Fruit fly (Drosophila melanogaster) whole organism, embryonic: ENCODE data around the gene Nup153.
A peak's percentile ranks its signal among the peaks of the same experiment; 100 is the strongest.

ENCODE experiments used
- Bdp1 ChIP-seq: fragments of 200-800 bp; sonication (Bioruptor generic); optimal IDR thresholded peaks from 3 replicates; lab custom pipeline; 2016; ENCODE audit warnings: missing biosample characterization, missing genetic modification characterization
- CG10209 ChIP-seq: fragments of 200-800 bp; sonication (Bioruptor generic); optimal IDR thresholded peaks from 3 replicates; lab custom pipeline; 2017; ENCODE audit warnings: missing biosample characterization, mild to moderate bottlenecking, missing genetic modification characterization, missing genetic modification reagents
- CG10565 ChIP-seq: fragments of 200-800 bp; sonication (Bioruptor generic); optimal IDR thresholded peaks from 3 replicates; lab custom pipeline; 2016; ENCODE audit warnings: missing biosample characterization, mild to moderate bottlenecking, missing genetic modification characterization
- CG11696 ChIP-seq: fragments of 200-800 bp; sonication (Bioruptor generic); IDR thresholded peaks from 2 replicates; pipeline ENCODE4 v1.3.6; 2022; ENCODE audit warnings: missing biosample characterization, missing genetic modification characterization
- CG12071 ChIP-seq: fragments of 200-800 bp; sonication (Bioruptor generic); optimal IDR thresholded peaks from 3 replicates; lab custom pipeline; 2018; ENCODE audit warnings: missing biosample characterization, mild to moderate bottlenecking, missing genetic modification characterization
- CG12769 ChIP-seq: fragments of 200-800 bp; sonication (Bioruptor generic); optimal IDR thresholded peaks from 2 replicates; lab custom pipeline; 2019; ENCODE audit warnings: missing biosample characterization, mild to moderate bottlenecking, missing genetic modification characterization, moderate library complexity
- CG15601 ChIP-seq: fragments of 200-800 bp; sonication (Bioruptor generic); optimal IDR thresholded peaks from 3 replicates; lab custom pipeline; 2019; ENCODE audit warnings: missing biosample characterization, mild to moderate bottlenecking, missing genetic modification characterization, moderate library complexity
- CG18599 ChIP-seq: fragments of 200-800 bp; sonication (Bioruptor generic); optimal IDR thresholded peaks from 3 replicates; lab custom pipeline; 2017; ENCODE audit warnings: missing biosample characterization, missing genetic modification characterization, mild to moderate bottlenecking, moderate library complexity, missing genetic modification reagents
- CG31441 ChIP-seq: fragments of 200-800 bp; sonication (Bioruptor generic); IDR thresholded peaks from 2 replicates; pipeline ENCODE4 v1.3.6; 2022; ENCODE audit warnings: missing biosample characterization, missing genetic modification characterization
- CG32532 ChIP-seq: fragments of 200-800 bp; sonication (Bioruptor generic); IDR thresholded peaks from 2 replicates; pipeline ENCODE4 v1.3.6; 2022; ENCODE audit warnings: missing biosample characterization, missing genetic modification characterization
- CG5245 ChIP-seq: fragments of 200-800 bp; sonication (Bioruptor generic); optimal IDR thresholded peaks from 3 replicates; lab custom pipeline; 2016; ENCODE audit warnings: missing biosample characterization, missing genetic modification characterization
- CG6689 ChIP-seq: fragments of 200-800 bp; sonication (Bioruptor generic); IDR thresholded peaks from 2 replicates; pipeline ENCODE4 v1.3.6; 2022; ENCODE audit warnings: missing biosample characterization, missing genetic modification characterization
- CG8944 ChIP-seq: fragments of 200-800 bp; sonication (Bioruptor generic); optimal IDR thresholded peaks from 3 replicates; lab custom pipeline; 2016; ENCODE audit warnings: missing biosample characterization, missing genetic modification characterization
- CG9215 ChIP-seq: fragments of 200-800 bp; sonication (Bioruptor generic); IDR thresholded peaks from 2 replicates; pipeline ENCODE4 v1.3.6; 2022; ENCODE audit warnings: missing biosample characterization, missing genetic modification characterization
- CG9609 ChIP-seq: fragments of 200-800 bp; sonication (Bioruptor generic); optimal IDR thresholded peaks from 3 replicates; lab custom pipeline; 2016; ENCODE audit warnings: missing biosample characterization, missing genetic modification characterization
- CG9727 ChIP-seq: fragments of 200-800 bp; sonication (Bioruptor generic); optimal IDR thresholded peaks from 3 replicates; lab custom pipeline; 2017; ENCODE audit warnings: missing biosample characterization, mild to moderate bottlenecking, missing genetic modification characterization
- CG9817 ChIP-seq: fragments of 200-800 bp; sonication (Bioruptor generic); optimal IDR thresholded peaks from 2 replicates; lab custom pipeline; 2018; ENCODE audit warnings: missing biosample characterization, mild to moderate bottlenecking, missing genetic modification characterization, moderate library complexity
- Camta ChIP-seq: fragments of 200-800 bp; sonication (Bioruptor generic); optimal IDR thresholded peaks from 2 replicates; lab custom pipeline; 2016; ENCODE audit warnings: missing biosample characterization, missing genetic modification characterization
- CrebB ChIP-seq: fragments of 200-800 bp; sonication (Bioruptor generic); optimal IDR thresholded peaks from 3 replicates; lab custom pipeline; 2018; ENCODE audit warnings: missing biosample characterization, mild to moderate bottlenecking, missing genetic modification characterization
- Drgx ChIP-seq: fragments of 200-800 bp; sonication (Bioruptor generic); IDR thresholded peaks from 2 replicates; pipeline ENCODE4 v1.3.6; 2022; ENCODE audit warnings: missing biosample characterization, missing genetic modification characterization
- Ets65A ChIP-seq: fragments of 200-800 bp; sonication (Bioruptor generic); peaks from one replicate; lab custom pipeline; 2016; ENCODE audit warnings: missing biosample characterization, missing genetic modification characterization
- GATAe ChIP-seq: fragments of 200-800 bp; sonication (Bioruptor generic); conservative IDR thresholded peaks from 2 replicates; pipeline ENCODE4 v1.3.6; 2022; ENCODE audit warnings: missing biosample characterization, missing genetic modification characterization
- Hand ChIP-seq: fragments of 200-800 bp; sonication (Bioruptor generic); optimal IDR thresholded peaks from 2 replicates; lab custom pipeline; 2017; ENCODE audit warnings: mild to moderate bottlenecking, missing biosample characterization, missing genetic modification reagents, missing genetic modification characterization
- Hmx ChIP-seq: fragments of 200-800 bp; sonication (Bioruptor generic); optimal IDR thresholded peaks from 2 replicates; lab custom pipeline; 2016; ENCODE audit warnings: missing biosample characterization, missing genetic modification characterization
- Mes4 ChIP-seq: fragments of 200-800 bp; sonication (Bioruptor generic); optimal IDR thresholded peaks from 2 replicates; lab custom pipeline; 2016; ENCODE audit warnings: missing biosample characterization, missing genetic modification characterization
- Neu2 ChIP-seq: fragments of 200-800 bp; sonication (Bioruptor generic); optimal IDR thresholded peaks from 3 replicates; lab custom pipeline; 2016; ENCODE audit warnings: missing biosample characterization, missing genetic modification characterization, borderline replicate concordance
- PHDP ChIP-seq: fragments of 200-800 bp; sonication (Bioruptor generic); optimal IDR thresholded peaks from 3 replicates; lab custom pipeline; 2018; ENCODE audit warnings: missing biosample characterization, mild to moderate bottlenecking, missing genetic modification characterization, moderate library complexity
- Tbp ChIP-seq: fragments of >200 bp; optimal IDR thresholded peaks from 2 replicates; lab custom pipeline; 2018; ENCODE audit warnings: missing biosample characterization, missing genetic modification characterization
- dimm ChIP-seq: fragments of 200-800 bp; sonication (Bioruptor generic); IDR thresholded peaks from 2 replicates; pipeline ENCODE4 v1.3.6; 2022; ENCODE audit warnings: missing biosample characterization, missing genetic modification characterization
- gfzf ChIP-seq: fragments of 200-800 bp; sonication (Bioruptor generic); optimal IDR thresholded peaks from 2 replicates; lab custom pipeline; 2016; ENCODE audit warnings: missing biosample characterization, mild to moderate bottlenecking, missing genetic modification characterization, moderate library complexity
- kay ChIP-seq: fragments of 200-800 bp; sonication (Bioruptor generic); optimal IDR thresholded peaks from 2 replicates; lab custom pipeline; 2016; ENCODE audit warnings: missing biosample characterization, missing genetic modification characterization
- kni ChIP-seq: fragments of 200-800 bp; sonication (Bioruptor generic); optimal IDR thresholded peaks from 3 replicates; lab custom pipeline; 2017; ENCODE audit warnings: mild to moderate bottlenecking, missing biosample characterization, missing genetic modification reagents, missing genetic modification characterization
- lola ChIP-seq, 3 experiments: fragments of >200 bp in 2 of 3; fragments of 200-800 bp in 1 of 3; sonication (Bioruptor generic) in 1 of 3; optimal IDR thresholded peaks; 2 replicates each; lab custom pipeline; 2017 to 2019; ENCODE audit warnings: missing biosample characterization in 3 of 3, missing genetic modification characterization in 3 of 3, mild to moderate bottlenecking in 1 of 3, moderate library complexity in 1 of 3
- mam ChIP-seq: fragments of 200-800 bp; sonication (Bioruptor generic); optimal IDR thresholded peaks from 3 replicates; lab custom pipeline; 2016; ENCODE audit warnings: missing biosample characterization, missing genetic modification characterization
- nom ChIP-seq: fragments of 200-800 bp; sonication (Bioruptor generic); optimal IDR thresholded peaks from 2 replicates; lab custom pipeline; 2017; ENCODE audit warnings: missing biosample characterization, missing genetic modification characterization, mild to moderate bottlenecking, moderate library complexity, missing genetic modification reagents
- prd ChIP-seq, 3 experiments: fragments of >200 bp in 2 of 3; fragments of 200-800 bp in 1 of 3; sonication (Bioruptor generic) in 1 of 3; optimal IDR thresholded peaks in 2 of 3; IDR thresholded peaks in 1 of 3; 2 replicates in 2 of 3; 3 replicates in 1 of 3; pipeline versions ENCODE4 v1.3.6 to Lab custom; 2017 to 2022; ENCODE audit warnings: missing biosample characterization in 1 of 3, missing genetic modification characterization in 1 of 3
- ro ChIP-seq: fragments of 200-800 bp; sonication (Bioruptor generic); IDR thresholded peaks from 2 replicates; pipeline ENCODE4 v1.3.6; 2022; ENCODE audit warnings: missing biosample characterization, missing genetic modification characterization
- row ChIP-seq: fragments of 200-800 bp; sonication (Bioruptor generic); IDR thresholded peaks from 3 replicates; pipeline ENCODE4 v1.3.6; 2022; ENCODE audit warnings: missing biosample characterization, missing genetic modification characterization
- sc ChIP-seq, 3 experiments: fragments of >200 bp in 2 of 3; fragments of 200-800 bp in 1 of 3; sonication (Bioruptor generic) in 1 of 3; optimal IDR thresholded peaks; 2 replicates in 2 of 3; 3 replicates in 1 of 3; lab custom pipeline; 2017; ENCODE audit warnings: mild to moderate bottlenecking in 1 of 3, missing biosample characterization in 1 of 3, missing genetic modification characterization in 1 of 3, missing genetic modification reagents in 1 of 3
- sens ChIP-seq: fragments of 200-800 bp; sonication (Bioruptor generic); peaks from one replicate; lab custom pipeline; 2016; ENCODE audit warnings: missing biosample characterization, missing genetic modification characterization
- sisA ChIP-seq: fragments of 200-800 bp; sonication (Bioruptor generic); IDR thresholded peaks from 2 replicates; pipeline ENCODE4 v1.3.6; 2022; ENCODE audit warnings: missing biosample characterization, missing genetic modification characterization
- trem ChIP-seq: fragments of 200-800 bp; optimal IDR thresholded peaks from 3 replicates; lab custom pipeline; 2019; ENCODE audit warnings: missing biosample characterization, mild to moderate bottlenecking, missing genetic modification characterization, moderate library complexity
- trh ChIP-seq: fragments of 200-800 bp; sonication (Bioruptor generic); optimal IDR thresholded peaks from 2 replicates; lab custom pipeline; 2016; ENCODE audit warnings: missing biosample characterization, missing genetic modification characterization
- ttk ChIP-seq: fragments of 200-800 bp; sonication (Bioruptor generic); IDR thresholded peaks from 2 replicates; pipeline ENCODE4 v2.1.2; 2022; ENCODE audit warnings: missing biosample characterization, missing genetic modification characterization
- twi ChIP-seq: fragments of 200-800 bp; optimal IDR thresholded peaks from 2 replicates; lab custom pipeline; 2019; ENCODE audit warnings: missing biosample characterization, mild to moderate bottlenecking, missing genetic modification characterization, moderate library complexity
- vvl ChIP-seq: fragments of 200-800 bp; sonication (Bioruptor generic); IDR thresholded peaks from 2 replicates; pipeline ENCODE4 v1.3.6; 2022; ENCODE audit warnings: missing biosample characterization, missing genetic modification characterization
- yki ChIP-seq: fragments of >200 bp; optimal IDR thresholded peaks from 3 replicates; lab custom pipeline; 2018

Gene Nup153

dm6 chrX:16632135-16632534, 33.1 kb downstream of the Nup153 start, which contains the start of gene CG9777:
Gene CG9777, minus strand, starts transcription at chrX:16632235.
- TF ChIP-seq ttk, result no peak
- TF ChIP-seq CG5245 (GFP tag; lab: Kevin White, UChicago), result no peak
- no peak for TF ChIP-seq trem (tag; lab: Kevin White, UChicago)
- no peak for TF ChIP-seq CG8944 (GFP tag; lab: Kevin White, UChicago)
- TF ChIP-seq kni (GFP tag; lab: Kevin White, UChicago), result no peak
- TF ChIP-seq CG12071 (GFP tag; lab: Kevin White, UChicago), result no peak

- peak; percentile 33 for TF ChIP-seq kay (GFP tag; lab: Kevin White, UChicago)
- TF ChIP-seq Ets65A (GFP tag; lab: Kevin White, UChicago), result peak; percentile 28
- no peak for TF ChIP-seq prd (optimal IDR thresholded peaks at IDR 0.05; lab: Kevin White, UChicago)
- TF ChIP-seq prd (GFP tag; IDR thresholded peaks at IDR 0.05; lab: Robert Waterston, UW), result no peak
- TF ChIP-seq Camta (GFP tag; lab: Kevin White, UChicago), result no peak
- TF ChIP-seq CG10209 (GFP tag; lab: Kevin White, UChicago), result peak; percentile 4
- no peak for TF ChIP-seq CrebB (tag; lab: Kevin White, UChicago)
- TF ChIP-seq Hand (GFP tag; lab: Kevin White, UChicago), result peak; percentile 24
- TF ChIP-seq sc (optimal IDR thresholded peaks at IDR 0.05; lab: Kevin White, UChicago), result no peak
- no peak for TF ChIP-seq sc (GFP tag; optimal IDR thresholded peaks at IDR 0.05; lab: Kevin White, UChicago)
- TF ChIP-seq Neu2 (GFP tag; lab: Kevin White, UChicago), result no peak
- TF ChIP-seq twi, result peak; percentile 22
- TF ChIP-seq sens, result peak; percentile 11
- TF ChIP-seq Hmx, result no peak
- 0 out of 2 replicates have a peak, but pooled peaks have one; percentile 14 for TF ChIP-seq CG9215 (GFP tag; lab: Robert Waterston, UW)
- TF ChIP-seq CG9727 (GFP tag; lab: Kevin White, UChicago), result peak; percentile 28
- no peak for TF ChIP-seq Mes4 (GFP tag; lab: Kevin White, UChicago)
- peak; percentile 28; the same call in 1 of the 2 replicates for TF ChIP-seq Drgx
- TF ChIP-seq Tbp (GFP tag; lab: Kevin White, UChicago), result no peak
- TF ChIP-seq gfzf (GFP tag; lab: Kevin White, UChicago), result no peak
- no peak for TF ChIP-seq Bdp1
- TF ChIP-seq lola (GFP tag; optimal IDR thresholded peaks at IDR 0.05; lab: Kevin White, UChicago), result peak in 1 of 3 experiments; percentile 10
- TF ChIP-seq row (GFP tag; lab: Robert Waterston, UW), result peak; percentile 20; the same call in 2 of the 3 replicates
- TF ChIP-seq CG5245 (GFP tag; lab: Kevin White, UChicago), result no peak
- no peak for TF ChIP-seq CG9817 (tag; lab: Kevin White, UChicago)
- peak; percentile 40; the same call in 1 of the 2 replicates for TF ChIP-seq vvl (GFP tag; lab: Robert Waterston, UW)
- no peak for TF ChIP-seq sisA (GFP tag; lab: Robert Waterston, UW)
- TF ChIP-seq CG32532, result 0 out of 2 replicates have a peak, but pooled peaks have one; percentile 9
- TF ChIP-seq nom (GFP tag; lab: Kevin White, UChicago), result peak; percentile 87
- no peak for TF ChIP-seq CG6689 (GFP tag; lab: Robert Waterston, UW)
- TF ChIP-seq trh, result no peak
- TF ChIP-seq CG9609 (GFP tag; lab: Kevin White, UChicago), result no peak
- no peak for TF ChIP-seq CG15601 (tag; lab: Kevin White, UChicago)
- no peak for TF ChIP-seq GATAe (GFP tag; lab: Robert Waterston, UW)
- no peak for TF ChIP-seq dimm (GFP tag; lab: Robert Waterston, UW)
- TF ChIP-seq CG31441, result no peak
- peak; percentile 66 for TF ChIP-seq CG12769 (tag; lab: Kevin White, UChicago)
- no peak for TF ChIP-seq ro (GFP tag; lab: Robert Waterston, UW)
- peak; percentile 33 for TF ChIP-seq CG18599
- no peak for TF ChIP-seq PHDP (tag; lab: Kevin White, UChicago)
- TF ChIP-seq mam (GFP tag; lab: Kevin White, UChicago), result no peak
- TF ChIP-seq CG11696 (GFP tag; lab: Robert Waterston, UW), result peak; percentile 47; the same call in 1 of the 2 replicates
- no peak for TF ChIP-seq CG10565 (GFP tag; lab: Kevin White, UChicago)
- TF ChIP-seq yki (lab: Kevin White, UChicago), result no peak
These were observed 34.3 kb downstream of the Nup153 start for dm6 chrX:16633181-16633957.
